Worm (Caenorhabditis elegans) whole organism, L2 larva: ENCODE results near the gene W04G3.13.
A peak's percentile ranks its signal among the peaks of the same experiment; 100 is the strongest.

Experiments used
- ama-1 ChIP-seq: fragments of 150-350 bp; optimal IDR thresholded peaks from 2 replicates; lab custom pipeline; 2018; ENCODE audit warnings: inconsistent platforms
- elt-3 ChIP-seq: sonication (generic microtip); optimal IDR thresholded peaks from 2 replicates; lab custom pipeline; 2017; ENCODE audit warnings: missing biosample characterization, missing genetic modification characterization
- fos-1 ChIP-seq: fragments of 150-350 bp; optimal IDR thresholded peaks from 2 replicates; lab custom pipeline; 2014; ENCODE audit warnings: missing biosample characterization, missing genetic modification characterization
- lin-11 ChIP-seq: fragments of 150-350 bp; sonication (generic microtip); optimal IDR thresholded peaks from 2 replicates; lab custom pipeline; 2014; ENCODE audit warnings: missing biosample characterization, missing genetic modification characterization, inconsistent platforms, mixed read lengths
- lin-39 ChIP-seq: fragments of 150-350 bp; optimal IDR thresholded peaks from 2 replicates; lab custom pipeline; 2014; ENCODE audit warnings: missing biosample characterization, missing genetic modification reagents, missing genetic modification characterization
- nhr-11 ChIP-seq: fragments of 150-350 bp; optimal IDR thresholded peaks from 2 replicates; lab custom pipeline; 2014; ENCODE audit warnings: missing biosample characterization, missing genetic modification characterization
- nhr-12 ChIP-seq: fragments of 150-350 bp; optimal IDR thresholded peaks from 2 replicates; lab custom pipeline; 2014; ENCODE audit warnings: missing biosample characterization, missing genetic modification characterization
- nhr-25 ChIP-seq: fragments of 150-350 bp; sonication (generic microtip); optimal IDR thresholded peaks from 3 replicates; lab custom pipeline; 2014; ENCODE audit warnings: missing biosample characterization, missing genetic modification characterization
- skn-1 ChIP-seq: sonication (generic microtip); optimal IDR thresholded peaks from 2 replicates; lab custom pipeline; 2017; ENCODE audit warnings: missing biosample characterization, missing genetic modification characterization
- snpc-4 ChIP-seq: fragments of 150-350 bp; optimal IDR thresholded peaks from 2 replicates; lab custom pipeline; 2014; ENCODE audit warnings: missing biosample characterization, missing genetic modification characterization
- unc-62 ChIP-seq: fragments of 150-350 bp; optimal IDR thresholded peaks from 2 replicates; lab custom pipeline; 2014; ENCODE audit warnings: missing biosample characterization, missing genetic modification reagents, missing genetic modification characterization
- ztf-11 ChIP-seq: sonication (generic microtip); optimal IDR thresholded peaks from 2 replicates; lab custom pipeline; 2017; ENCODE audit warnings: missing biosample characterization, missing genetic modification characterization

- TF ChIP-seq unc-62 = no peak
- no peak for TF ChIP-seq nhr-25
- TF ChIP-seq nhr-11 (tag; lab: Kevin White, UChicago) = no peak
- no peak for TF ChIP-seq lin-11 (tag; lab: Kevin White, UChicago)
- peak; percentile 28 for TF ChIP-seq fos-1 (tag; lab: Kevin White, UChicago)
- no peak for TF ChIP-seq ztf-11 (tag; lab: Kevin White, UChicago)
- TF ChIP-seq ama-1 (lab: Kevin White, UChicago) = no peak
- TF ChIP-seq skn-1 (tag; lab: Kevin White, UChicago) = no peak
- no peak for TF ChIP-seq elt-3 (tag; lab: Kevin White, UChicago)
- TF ChIP-seq lin-39 = no peak
- no peak for TF ChIP-seq nhr-12 (tag; lab: Kevin White, UChicago)
- no peak for TF ChIP-seq snpc-4
Measured at ce11 chrX:11059744-11060143, 19.8 kb downstream of the W04G3.13 start, which contains the start of gene lpr-6.
